Worm (Caenorhabditis elegans) whole organism, L4 larva: Measurements from ENCODE around the gene atgp-1.

ENCODE experiments used
- F44E2.7 ChIP-seq: fragments of 200-800 bp; sonication (Bioruptor generic); IDR thresholded peaks from 2 replicates; pipeline ENCODE4 v2.1.2; 2022; ENCODE audit warnings: missing genetic modification characterization, missing compliant biosample characterization
- T20F7.1 ChIP-seq: fragments of 200-800 bp; sonication (Bioruptor generic); optimal IDR thresholded peaks from 2 replicates; lab custom pipeline; 2018; ENCODE audit warnings: mild to moderate bottlenecking, missing genetic modification characterization, missing compliant biosample characterization
- T26A8.4 ChIP-seq: fragments of 200-800 bp; sonication (Bioruptor generic); IDR thresholded peaks from 2 replicates; pipeline ENCODE4 v1.3.6; 2022; ENCODE audit warnings: missing genetic modification characterization, missing compliant biosample characterization
- ZK337.2 ChIP-seq: fragments of 200-800 bp; sonication (Bioruptor generic); IDR thresholded peaks from 2 replicates; pipeline ENCODE4 v1.3.6; 2022; ENCODE audit warnings: missing genetic modification reagents, missing genetic modification characterization, missing compliant biosample characterization
- ZK546.5 ChIP-seq, 2 experiments: sonication (generic microtip); optimal IDR thresholded peaks; 2 replicates each; lab custom pipeline; 2017; ENCODE audit warnings: missing biosample characterization in 2 of 2, missing genetic modification characterization in 2 of 2
- aha-1 ChIP-seq: fragments of 150-350 bp; peaks from one replicate; lab custom pipeline; 2014; ENCODE audit warnings: missing biosample characterization, missing genetic modification characterization
- cey-2 ChIP-seq: sonication (generic microtip); optimal IDR thresholded peaks from 3 replicates; lab custom pipeline; 2017; ENCODE audit warnings: missing genetic modification characterization, mild to moderate bottlenecking, missing compliant biosample characterization, antibody characterized with exemption, borderline replicate concordance; ENCODE audit not compliant: insufficient read depth
- ctbp-1 ChIP-seq: fragments of 200-800 bp; sonication (Bioruptor generic); IDR thresholded peaks from 2 replicates; pipeline ENCODE4 v1.3.6; 2022; ENCODE audit warnings: missing genetic modification reagents, missing genetic modification characterization, missing compliant biosample characterization
- daf-19 ChIP-seq: fragments of 200-800 bp; sonication (Bioruptor generic); conservative IDR thresholded peaks from 2 replicates; pipeline ENCODE4 v1.3.6; 2022; ENCODE audit warnings: missing genetic modification characterization, missing compliant biosample characterization
- dmd-6 ChIP-seq: fragments of 200-800 bp; sonication (Bioruptor generic); IDR thresholded peaks from 2 replicates; pipeline ENCODE4 v1.3.6; 2022; ENCODE audit warnings: missing genetic modification reagents, missing genetic modification characterization, missing compliant biosample characterization
- dmd-9 ChIP-seq: fragments of 200-800 bp; sonication (Bioruptor generic); IDR thresholded peaks from 2 replicates; pipeline ENCODE4 v1.3.6; 2022; ENCODE audit warnings: missing genetic modification reagents, missing genetic modification characterization, missing compliant biosample characterization
- dpl-1 ChIP-seq: fragments of 150-350 bp; optimal IDR thresholded peaks from 2 replicates; lab custom pipeline; 2014; ENCODE audit warnings: missing biosample characterization, missing genetic modification reagents, missing genetic modification characterization
- duxl-1 ChIP-seq: sonication (generic microtip); optimal IDR thresholded peaks from 2 replicates; lab custom pipeline; 2016; ENCODE audit warnings: mild to moderate bottlenecking, missing genetic modification characterization, moderate library complexity, missing compliant biosample characterization; ENCODE audit not compliant: poor library complexity
- dve-1 ChIP-seq: sonication (generic microtip); optimal IDR thresholded peaks from 2 replicates; lab custom pipeline; 2017; ENCODE audit warnings: antibody characterized with exemption, mild to moderate bottlenecking, missing genetic modification characterization, missing compliant biosample characterization; ENCODE audit not compliant: insufficient read depth
- egl-27 ChIP-seq: sonication (generic microtip); optimal IDR thresholded peaks from 3 replicates; lab custom pipeline; 2017; ENCODE audit warnings: missing biosample characterization, missing genetic modification reagents, missing genetic modification characterization
- egl-43 ChIP-seq: fragments of 200-800 bp; sonication (Bioruptor generic); IDR thresholded peaks from 2 replicates; pipeline ENCODE4 v1.3.6; 2022; ENCODE audit warnings: missing genetic modification reagents, missing genetic modification characterization, missing compliant biosample characterization
- fos-1 ChIP-seq: fragments of 150-350 bp; optimal IDR thresholded peaks from 2 replicates; lab custom pipeline; 2014; ENCODE audit warnings: missing biosample characterization, missing genetic modification characterization
- hlh-11 ChIP-seq: fragments of 200-800 bp; sonication (Bioruptor generic); optimal IDR thresholded peaks from 2 replicates; lab custom pipeline; 2018; ENCODE audit warnings: mild to moderate bottlenecking, missing genetic modification characterization, missing compliant biosample characterization
- hlh-30 ChIP-seq: sonication (generic microtip); optimal IDR thresholded peaks from 2 replicates; lab custom pipeline; 2017; ENCODE audit warnings: antibody characterized with exemption, mild to moderate bottlenecking, missing genetic modification characterization, missing compliant biosample characterization; ENCODE audit not compliant: insufficient read depth
- hmg-1.1 ChIP-seq: fragments of 200-800 bp; sonication (Bioruptor generic); IDR thresholded peaks from 2 replicates; pipeline ENCODE4 v1.3.6; 2022; ENCODE audit warnings: missing genetic modification reagents, missing genetic modification characterization, missing compliant biosample characterization
- jun-1 ChIP-seq: fragments of 150-350 bp; optimal IDR thresholded peaks from 2 replicates; lab custom pipeline; 2014; ENCODE audit warnings: missing biosample characterization, missing genetic modification reagents, missing genetic modification characterization
- lin-1 ChIP-seq: fragments of 200-800 bp; sonication (Bioruptor generic); IDR thresholded peaks from 2 replicates; pipeline ENCODE4 v1.3.6; 2022; ENCODE audit warnings: missing genetic modification reagents, missing genetic modification characterization, missing compliant biosample characterization
- lin-13 ChIP-seq: fragments of 150-350 bp; optimal IDR thresholded peaks from 2 replicates; lab custom pipeline; 2014; ENCODE audit warnings: missing biosample characterization, missing genetic modification reagents, missing genetic modification characterization
- lin-38 ChIP-seq: fragments of 200-800 bp; sonication (Bioruptor generic); IDR thresholded peaks from 2 replicates; pipeline ENCODE4 v1.3.6; 2022; ENCODE audit warnings: missing genetic modification reagents, missing genetic modification characterization, missing compliant biosample characterization
- mdl-1 ChIP-seq, 2 experiments: fragments of 150-350 bp in 1 of 2; sonication (generic microtip) in 1 of 2; optimal IDR thresholded peaks; 2 replicates each; lab custom pipeline; 2014 to 2017; ENCODE audit warnings: missing biosample characterization in 2 of 2, missing genetic modification characterization in 2 of 2
- mes-2 ChIP-seq: sonication (generic microtip); optimal IDR thresholded peaks from 2 replicates; lab custom pipeline; 2016; ENCODE audit warnings: missing genotype, mild to moderate bottlenecking, missing genetic modification characterization, missing compliant biosample characterization; ENCODE audit not compliant: poor library complexity, severe bottlenecking
- mxl-2 ChIP-seq: fragments of 200-800 bp; sonication (Bioruptor generic); conservative IDR thresholded peaks from 2 replicates; pipeline ENCODE4 v1.3.6; 2022; ENCODE audit warnings: missing genetic modification reagents, missing genetic modification characterization, missing compliant biosample characterization
- nhr-10 ChIP-seq: fragments of 150-350 bp; optimal IDR thresholded peaks from 2 replicates; lab custom pipeline; 2014; ENCODE audit warnings: missing biosample characterization, missing genetic modification characterization
- nhr-102 ChIP-seq: sonication (generic microtip); optimal IDR thresholded peaks from 2 replicates; lab custom pipeline; 2016; ENCODE audit warnings: mild to moderate bottlenecking, missing genetic modification characterization, moderate library complexity, missing compliant biosample characterization
- nhr-28 ChIP-seq: fragments of 150-350 bp; optimal IDR thresholded peaks from 2 replicates; lab custom pipeline; 2014; ENCODE audit warnings: missing biosample characterization, missing genetic modification characterization
- nhr-6 ChIP-seq: fragments of 150-350 bp; optimal IDR thresholded peaks from 2 replicates; lab custom pipeline; 2014; ENCODE audit warnings: missing biosample characterization, missing genetic modification characterization
- pha-4 ChIP-seq, 2 experiments: fragments of 150-350 bp in 1 of 2; fragments of 200-800 bp in 1 of 2; sonication (Bioruptor generic) in 1 of 2; IDR thresholded peaks in 1 of 2; optimal IDR thresholded peaks in 1 of 2; 2 replicates each; pipeline versions ENCODE4 v1.3.6 to Lab custom; 2014 to 2022; ENCODE audit warnings: missing genetic modification characterization in 2 of 2, missing genetic modification reagents in 2 of 2, missing biosample characterization in 1 of 2, missing compliant biosample characterization in 1 of 2
- php-3 ChIP-seq: fragments of 200-800 bp; sonication (Bioruptor generic); IDR thresholded peaks from 2 replicates; pipeline ENCODE4 v1.3.6; 2022; ENCODE audit warnings: missing genetic modification reagents, missing genetic modification characterization, missing compliant biosample characterization
- rbr-2 ChIP-seq: sonication (generic microtip); optimal IDR thresholded peaks from 2 replicates; lab custom pipeline; 2016; ENCODE audit warnings: missing genotype, missing genetic modification characterization, missing compliant biosample characterization
- set-16 ChIP-seq: fragments of 200-800 bp; sonication (Bioruptor generic); IDR thresholded peaks from 2 replicates; pipeline ENCODE4 v1.3.6; 2022; ENCODE audit warnings: missing genetic modification reagents, missing genetic modification characterization, missing compliant biosample characterization
- skn-1 ChIP-seq: fragments of 150-350 bp; optimal IDR thresholded peaks from 2 replicates; lab custom pipeline; 2014; ENCODE audit warnings: missing biosample characterization, missing genetic modification characterization
- snpc-1.2 ChIP-seq: fragments of 200-800 bp; sonication (Bioruptor generic); IDR thresholded peaks from 2 replicates; pipeline ENCODE4 v1.3.6; 2022; ENCODE audit warnings: missing genetic modification reagents, missing genetic modification characterization, missing compliant biosample characterization
- snpc-4 ChIP-seq: fragments of 150-350 bp; optimal IDR thresholded peaks from 2 replicates; lab custom pipeline; 2014; ENCODE audit warnings: missing biosample characterization, missing genetic modification characterization
- vab-7 ChIP-seq: fragments of 200-800 bp; sonication (Bioruptor generic); IDR thresholded peaks from 2 replicates; pipeline ENCODE4 v1.3.6; 2022; ENCODE audit warnings: missing genetic modification reagents, missing genetic modification characterization, missing compliant biosample characterization
- zfp-2 ChIP-seq: sonication (generic microtip); optimal IDR thresholded peaks from 2 replicates; lab custom pipeline; 2016; ENCODE audit warnings: mild to moderate bottlenecking, missing genetic modification characterization, missing compliant biosample characterization
- ztf-11 ChIP-seq: fragments of 150-350 bp; optimal IDR thresholded peaks from 2 replicates; lab custom pipeline; 2014; ENCODE audit warnings: missing biosample characterization, missing genetic modification characterization

atgp-1 gene

ce11 chrIV:17273602-17274110 lies 4.5 kb downstream of the atgp-1 start, which contains the start of gene gln-5:
Gene gln-5 (minus strand): TSS chrIV:17273652.
- TF ChIP-seq set-16 (GFP tag; lab: Robert Waterston, UW) (no peak), fos-1 (tag; lab: Kevin White, UChicago) (no peak), snpc-1.2 (GFP tag; lab: Robert Waterston, UW) (0 out of 2 replicates have a peak, but pooled peaks have one; percentile 45), jun-1 (tag; lab: Kevin White, UChicago) (no peak), snpc-4 (no peak), nhr-10 (no peak), T26A8.4 (GFP tag; lab: Robert Waterston, UW) (no peak), aha-1 (tag; lab: Kevin White, UChicago) (peak; percentile 34), zfp-2 (tag; lab: Kevin White, UChicago) (no peak), nhr-102 (tag; lab: Kevin White, UChicago) (no peak), duxl-1 (tag; lab: Kevin White, UChicago) (no peak), egl-43 (GFP tag; lab: Robert Waterston, UW) (no peak), vab-7 (GFP tag; lab: Robert Waterston, UW) (no peak), lin-38 (peak; percentile 64), skn-1 (no peak)

ce11 chrIV:17275281-17275680 lies 6.1 kb downstream of the atgp-1 start, which contains the start of gene lhfp-4:
Gene lhfp-4 (plus strand): TSS chrIV:17275581.
- TF ChIP-seq lin-1 (GFP tag; lab: Robert Waterston, UW) (no peak), cey-2 (tag; lab: Kevin White, UChicago) (no peak), rbr-2 (tag; lab: Kevin White, UChicago) (no peak), daf-19 (no peak), mdl-1 (tag; optimal IDR thresholded peaks at IDR 0.05; lab: Kevin White, UChicago) (no peak), hlh-11 (tag; lab: Kevin White, UChicago) (no peak), pha-4 (GFP tag; IDR thresholded peaks at IDR 0.05; lab: Robert Waterston, UW) (no peak), pha-4 (tag; optimal IDR thresholded peaks at IDR 0.05; lab: Kevin White, UChicago) (no peak), lin-13 (GFP tag; lab: Kevin White, UChicago) (no peak), hlh-30 (no peak), nhr-6 (tag; lab: Kevin White, UChicago) (no peak), egl-27 (tag; lab: Kevin White, UChicago) (no peak), F44E2.7 (GFP tag; lab: Robert Waterston, UW) (no peak), dmd-6 (no peak), php-3 (GFP tag; lab: Robert Waterston, UW) (no peak), zfp-2 (tag; lab: Kevin White, UChicago) (no peak), ZK337.2 (GFP tag; lab: Robert Waterston, UW) (no peak), T20F7.1 (GFP tag; lab: Kevin White, UChicago) (no peak), ztf-11 (tag; lab: Kevin White, UChicago) (no peak)

ce11 chrIV:17276705-17277458 lies 7.7 kb downstream of the atgp-1 start, which contains the start of gene clec-196:
Gene clec-196 (plus strand): TSS chrIV:17276956.
- TF ChIP-seq skn-1: no peak
- no peak for TF ChIP-seq mxl-2
- TF ChIP-seq mes-2: peak; percentile 1
- TF ChIP-seq nhr-6 (tag; lab: Kevin White, UChicago): no peak
- peak; percentile 96 for TF ChIP-seq aha-1 (tag; lab: Kevin White, UChicago)
- TF ChIP-seq ZK337.2 (GFP tag; lab: Robert Waterston, UW): no peak
- TF ChIP-seq ctbp-1: no peak
- TF ChIP-seq php-3 (GFP tag; lab: Robert Waterston, UW): no peak
- peak; percentile 18 for TF ChIP-seq lin-38
- no peak for TF ChIP-seq dmd-9 (GFP tag; lab: Robert Waterston, UW)
- peak; percentile 4 for TF ChIP-seq dve-1 (tag; lab: Kevin White, UChicago)
- no peak for TF ChIP-seq nhr-28 (tag; lab: Kevin White, UChicago)
- 0 out of 2 replicates have a peak, but pooled peaks have one; percentile 22 for TF ChIP-seq hmg-1.1 (GFP tag; lab: Robert Waterston, UW)
- TF ChIP-seq ZK546.5 (tag; optimal IDR thresholded peaks at IDR 0.05; lab: Kevin White, UChicago): no peak
- peak; percentile 39 for TF ChIP-seq dpl-1 (GFP tag; lab: Kevin White, UChicago)
